Fruit fly (Drosophila melanogaster) whole organism, prepupa: Measurements from ENCODE around the gene dpr19.
A peak's percentile ranks its signal among the peaks of the same experiment; 100 is the strongest.

Source experiments
- CG10631 ChIP-seq: fragments of 200-800 bp; sonication (Bioruptor generic); optimal IDR thresholded peaks from 2 replicates; lab custom pipeline; 2016; ENCODE audit warnings: missing biosample characterization, missing genetic modification characterization
- CG10669 ChIP-seq: fragments of 200-800 bp; sonication (Bioruptor generic); optimal IDR thresholded peaks from 3 replicates; lab custom pipeline; 2018; ENCODE audit warnings: missing biosample characterization, mild to moderate bottlenecking, missing genetic modification characterization, moderate library complexity
- CG11902 ChIP-seq: fragments of 200-800 bp; sonication (Bioruptor generic); optimal IDR thresholded peaks from 3 replicates; lab custom pipeline; 2016; ENCODE audit warnings: missing biosample characterization, missing genetic modification characterization
- CG16779 ChIP-seq: fragments of 200-800 bp; sonication (Bioruptor generic); optimal IDR thresholded peaks from 3 replicates; lab custom pipeline; 2017; ENCODE audit warnings: missing biosample characterization, mild to moderate bottlenecking, missing genetic modification characterization
- CG32006 ChIP-seq: fragments of 200-800 bp; sonication (Bioruptor generic); optimal IDR thresholded peaks from 3 replicates; lab custom pipeline; 2017; ENCODE audit warnings: missing biosample characterization, mild to moderate bottlenecking, missing genetic modification characterization
- CG34406 ChIP-seq: fragments of 200-800 bp; sonication (Bioruptor generic); optimal IDR thresholded peaks from 3 replicates; lab custom pipeline; 2016; ENCODE audit warnings: missing biosample characterization, missing genetic modification characterization
- CG6163 ChIP-seq: fragments of 200-800 bp; sonication (Bioruptor generic); IDR thresholded peaks from 3 replicates; pipeline ENCODE4 v1.3.6; 2022; ENCODE audit warnings: missing biosample characterization, missing genetic modification characterization
- CG6792 ChIP-seq: fragments of 200-800 bp; sonication (Bioruptor generic); optimal IDR thresholded peaks from 3 replicates; lab custom pipeline; 2016; ENCODE audit warnings: missing biosample characterization, missing genetic modification characterization
- CG6808 ChIP-seq: fragments of 200-800 bp; sonication (Bioruptor generic); optimal IDR thresholded peaks from 3 replicates; lab custom pipeline; 2017; ENCODE audit warnings: missing biosample characterization, missing genetic modification characterization, mild to moderate bottlenecking, moderate library complexity, missing genetic modification reagents
- CG7368 ChIP-seq: fragments of 200-800 bp; sonication (Bioruptor generic); optimal IDR thresholded peaks from 3 replicates; lab custom pipeline; 2016; ENCODE audit warnings: missing biosample characterization, missing genetic modification characterization
- CG8119 ChIP-seq: fragments of 200-800 bp; sonication (Bioruptor generic); IDR thresholded peaks from 3 replicates; pipeline ENCODE4 v1.3.6; 2022; ENCODE audit warnings: missing biosample characterization, missing genetic modification characterization
- CG8632 ChIP-seq: fragments of 200-800 bp; sonication (Bioruptor generic); optimal IDR thresholded peaks from 3 replicates; lab custom pipeline; 2016; ENCODE audit warnings: missing biosample characterization, missing genetic modification characterization
- CG9139 ChIP-seq: fragments of 200-800 bp; sonication (Bioruptor generic); optimal IDR thresholded peaks from 3 replicates; lab custom pipeline; 2017; ENCODE audit warnings: missing biosample characterization, mild to moderate bottlenecking, missing genetic modification characterization
- Eip78C ChIP-seq: fragments of 200-800 bp; sonication (Bioruptor generic); peaks from one replicate; lab custom pipeline; 2016; ENCODE audit warnings: missing biosample characterization, missing genetic modification characterization
- Eip93F ChIP-seq: fragments of 200-800 bp; sonication (Bioruptor generic); optimal IDR thresholded peaks from 2 replicates; lab custom pipeline; 2016; ENCODE audit warnings: missing biosample characterization, mild to moderate bottlenecking, missing genetic modification characterization
- Ets96B ChIP-seq: fragments of 200-800 bp; optimal IDR thresholded peaks from 2 replicates; lab custom pipeline; 2019; ENCODE audit warnings: missing biosample characterization, mild to moderate bottlenecking, missing genetic modification characterization, moderate library complexity
- Gug ChIP-seq: fragments of 200-800 bp; sonication (Bioruptor generic); IDR thresholded peaks from 2 replicates; pipeline ENCODE4 v1.3.6; 2022; ENCODE audit warnings: missing biosample characterization, missing genetic modification characterization
- Hr39 ChIP-seq: fragments of 200-800 bp; sonication (Bioruptor generic); optimal IDR thresholded peaks from 2 replicates; lab custom pipeline; 2016; ENCODE audit warnings: missing biosample characterization, missing genetic modification characterization
- Hr4 ChIP-seq: fragments of 200-800 bp; sonication (Bioruptor generic); optimal IDR thresholded peaks from 3 replicates; lab custom pipeline; 2016; ENCODE audit warnings: missing biosample characterization, missing genetic modification characterization
- Lpt ChIP-seq: fragments of 200-800 bp; sonication (Bioruptor generic); optimal IDR thresholded peaks from 3 replicates; lab custom pipeline; 2016; ENCODE audit warnings: missing biosample characterization, missing genetic modification characterization
- Sox102F ChIP-seq: fragments of 200-800 bp; sonication (Bioruptor generic); optimal IDR thresholded peaks from 2 replicates; lab custom pipeline; 2016; ENCODE audit warnings: missing biosample characterization, mild to moderate bottlenecking, missing genetic modification characterization
- acj6 ChIP-seq: fragments of 200-800 bp; sonication (Bioruptor generic); optimal IDR thresholded peaks from 3 replicates; lab custom pipeline; 2016; ENCODE audit warnings: missing biosample characterization, missing genetic modification characterization
- cyc ChIP-seq: fragments of 200-800 bp; sonication (Bioruptor generic); optimal IDR thresholded peaks from 3 replicates; lab custom pipeline; 2016; ENCODE audit warnings: missing biosample characterization, missing genetic modification characterization
- dsx ChIP-seq: fragments of 200-800 bp; optimal IDR thresholded peaks from 3 replicates; lab custom pipeline; 2019; ENCODE audit warnings: missing biosample characterization, mild to moderate bottlenecking, missing genetic modification characterization, moderate library complexity; ENCODE audit not compliant: poor library complexity, severe bottlenecking
- eg ChIP-seq: fragments of 200-800 bp; sonication (Bioruptor generic); IDR thresholded peaks from 3 replicates; pipeline ENCODE4 v1.3.6; 2022; ENCODE audit warnings: missing biosample characterization, missing genetic modification characterization
- esn ChIP-seq: fragments of 200-800 bp; sonication (Bioruptor generic); optimal IDR thresholded peaks from 2 replicates; lab custom pipeline; 2016; ENCODE audit warnings: missing biosample characterization, mild to moderate bottlenecking, missing genetic modification characterization, moderate library complexity
- fd59A ChIP-seq: fragments of 200-800 bp; sonication (Bioruptor generic); optimal IDR thresholded peaks from 2 replicates; lab custom pipeline; 2017; ENCODE audit warnings: missing biosample characterization, mild to moderate bottlenecking, missing genetic modification characterization, missing genetic modification reagents
- fkh ChIP-seq: fragments of 200-800 bp; sonication (Bioruptor generic); optimal IDR thresholded peaks from 3 replicates; lab custom pipeline; 2017; ENCODE audit warnings: missing biosample characterization, mild to moderate bottlenecking, missing genetic modification characterization, moderate library complexity
- lz ChIP-seq: fragments of 200-800 bp; sonication (Bioruptor generic); optimal IDR thresholded peaks from 3 replicates; lab custom pipeline; 2016; ENCODE audit warnings: missing biosample characterization, missing genetic modification characterization
- spab ChIP-seq: fragments of 200-800 bp; sonication (Bioruptor generic); optimal IDR thresholded peaks from 2 replicates; lab custom pipeline; 2017; ENCODE audit warnings: missing biosample characterization, mild to moderate bottlenecking, missing genetic modification characterization, missing genetic modification reagents
- ss ChIP-seq, 2 experiments: fragments of 200-800 bp; sonication (Bioruptor generic); optimal IDR thresholded peaks; 2 replicates in 1 of 2; 3 replicates in 1 of 2; lab custom pipeline; 2017 to 2018; ENCODE audit warnings: mild to moderate bottlenecking in 2 of 2, missing biosample characterization in 2 of 2, missing genetic modification characterization in 2 of 2, moderate library complexity in 1 of 2
- topi ChIP-seq: fragments of 200-800 bp; sonication (Bioruptor generic); optimal IDR thresholded peaks from 3 replicates; lab custom pipeline; 2016; ENCODE audit warnings: missing biosample characterization, missing genetic modification characterization
- vri ChIP-seq: fragments of 200-800 bp; sonication (Bioruptor generic); optimal IDR thresholded peaks from 3 replicates; lab custom pipeline; 2016; ENCODE audit warnings: missing biosample characterization, mild to moderate bottlenecking, missing genetic modification characterization

The dpr19 gene

DNA sequence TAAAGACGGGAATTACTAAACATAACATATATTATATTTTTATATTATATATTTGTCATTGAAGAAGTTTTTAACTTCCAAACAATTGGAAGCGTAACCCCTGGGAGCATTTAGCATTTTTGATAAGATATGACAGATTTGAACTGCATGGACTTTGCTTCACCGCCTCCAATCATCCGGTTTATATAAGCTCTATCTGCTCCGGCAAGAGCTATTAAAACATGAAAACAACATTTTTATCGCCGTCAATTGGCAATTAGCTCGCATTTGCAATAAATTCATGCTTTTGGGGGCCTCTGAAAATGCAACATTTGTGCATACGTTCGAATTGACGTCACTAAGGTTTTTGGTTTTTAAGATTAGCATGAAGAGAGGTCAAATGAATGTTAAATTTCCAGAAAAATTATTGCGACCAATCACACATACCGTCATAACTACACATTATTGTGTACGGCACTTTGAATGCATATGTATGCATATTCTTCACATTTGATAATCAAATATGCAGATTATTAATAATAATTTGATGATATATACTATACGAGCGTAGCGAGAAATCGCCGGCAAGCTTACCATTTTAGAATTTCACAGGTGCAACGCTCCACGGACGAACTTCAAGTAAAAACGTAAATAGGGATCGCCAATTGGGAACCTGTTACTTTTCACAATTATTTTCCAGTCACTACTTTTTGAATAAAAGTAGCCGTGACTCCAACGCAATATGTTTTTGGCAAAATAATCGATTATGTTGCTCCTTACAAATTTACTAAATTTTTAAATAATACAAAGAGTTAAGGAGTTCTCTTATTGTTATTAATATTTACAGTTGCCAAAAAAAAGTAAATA lies 19.9 kb downstream of the dpr19 start, which contains the start of gene Mdh1:
Mdh1 (minus strand) TSS at position 691 of the 846 bp plus-strand sequence.
- TF ChIP-seq vri (GFP tag; lab: Kevin White, UChicago) (peak; percentile 55), Hr39 (GFP tag; lab: Kevin White, UChicago) (no peak), Lpt (no peak), ss (GFP tag; optimal IDR thresholded peaks at IDR 0.05; lab: Kevin White, UChicago) (peak; percentile 11 to 40), lz (GFP tag; lab: Kevin White, UChicago) (no peak), CG6808 (GFP tag; lab: Kevin White, UChicago) (peak; percentile 4), Eip78C (GFP tag; lab: Kevin White, UChicago) (peak; percentile 64), Eip93F (GFP tag; lab: Kevin White, UChicago) (peak; percentile 18)
- TF ChIP-seq, all 60 proteins: peak for 5

DNA sequence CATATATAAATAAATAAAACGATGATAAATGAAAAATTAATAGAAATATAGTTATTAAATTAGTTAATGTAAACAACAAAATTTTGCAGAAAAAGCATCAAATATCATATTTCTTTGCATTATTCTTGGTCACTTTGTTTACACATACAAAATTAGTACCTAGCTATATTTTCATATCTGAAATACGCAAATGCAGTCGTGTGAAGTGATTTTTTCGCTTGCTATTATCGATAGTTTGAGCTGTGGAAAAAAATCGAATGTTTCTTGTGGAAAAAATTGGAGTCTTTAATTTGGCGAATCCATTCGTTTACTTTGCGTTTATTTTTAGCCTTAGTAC lies 20.5 kb downstream of the dpr19 start, which contains the start of gene Cnot4:
Cnot4 (plus strand) TSS at position 229 of the 337 bp plus-strand sequence.
- TF ChIP-seq eg: no peak
- no peak for TF ChIP-seq Lpt
- TF ChIP-seq CG7368 (GFP tag; lab: Kevin White, UChicago): no peak
- no peak for TF ChIP-seq cyc
- no peak for TF ChIP-seq CG16779 (tag; lab: Kevin White, UChicago)
- no peak for TF ChIP-seq topi (GFP tag; lab: Kevin White, UChicago)
- TF ChIP-seq, all 60 proteins: peak for 0

DNA sequence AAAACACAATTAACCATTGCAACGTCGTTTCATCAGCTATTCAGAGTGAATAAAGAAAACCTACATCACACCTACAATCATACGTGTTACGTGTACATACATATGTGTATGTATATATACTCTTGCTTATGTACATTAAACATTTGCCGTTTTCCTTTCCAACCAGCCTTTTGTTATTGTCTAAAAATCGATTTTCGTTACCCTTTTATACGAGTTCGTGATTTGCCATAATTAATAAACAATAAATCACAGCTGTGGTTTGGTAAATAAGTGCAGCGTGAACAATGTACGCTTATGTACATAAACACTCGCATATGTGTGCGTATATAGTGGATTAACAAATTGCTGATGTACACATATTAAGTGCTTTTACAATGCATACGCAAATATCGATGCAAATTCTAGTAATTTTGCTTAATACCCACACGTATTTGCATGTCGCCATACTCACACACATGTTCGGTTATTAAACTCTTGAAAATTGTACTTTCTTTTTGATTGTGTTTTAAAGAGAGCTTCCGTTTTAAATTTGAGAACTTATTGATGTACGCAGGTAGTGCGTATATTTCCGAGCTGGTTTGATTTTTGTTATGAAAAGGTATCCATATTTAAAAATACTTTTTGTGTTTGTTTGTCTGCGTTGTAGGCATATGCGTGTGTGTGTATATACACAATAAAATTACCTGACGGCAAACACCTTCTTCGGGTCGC lies 21.1 kb downstream of the dpr19 start:
- TF ChIP-seq fkh: peak; percentile 83
- TF ChIP-seq topi (GFP tag; lab: Kevin White, UChicago): peak; percentile 28
- no peak for TF ChIP-seq Ets96B (tag; lab: Kevin White, UChicago)
- TF ChIP-seq fd59A (GFP tag; lab: Kevin White, UChicago): no peak
- no peak for TF ChIP-seq Eip93F (GFP tag; lab: Kevin White, UChicago)
- TF ChIP-seq CG6808 (GFP tag; lab: Kevin White, UChicago): no peak
- peak in 1 of 2 experiments; percentile 72 for TF ChIP-seq ss (GFP tag; optimal IDR thresholded peaks at IDR 0.05; lab: Kevin White, UChicago)
- no peak for TF ChIP-seq CG6792 (GFP tag; lab: Kevin White, UChicago)
- no peak for TF ChIP-seq CG10669 (GFP tag; lab: Kevin White, UChicago)
- no peak for TF ChIP-seq CG9139 (GFP tag; lab: Kevin White, UChicago)
- TF ChIP-seq esn (GFP tag; lab: Kevin White, UChicago): peak; percentile 14
- peak; percentile 46 for TF ChIP-seq Eip78C (GFP tag; lab: Kevin White, UChicago)
- TF ChIP-seq dsx (GFP tag; lab: Kevin White, UChicago): no peak
- no peak for TF ChIP-seq Gug (GFP tag; lab: Robert Waterston, UW)
- TF ChIP-seq CG8632 (GFP tag; lab: Kevin White, UChicago): no peak
- peak; percentile 50 for TF ChIP-seq vri (GFP tag; lab: Kevin White, UChicago)

DNA sequence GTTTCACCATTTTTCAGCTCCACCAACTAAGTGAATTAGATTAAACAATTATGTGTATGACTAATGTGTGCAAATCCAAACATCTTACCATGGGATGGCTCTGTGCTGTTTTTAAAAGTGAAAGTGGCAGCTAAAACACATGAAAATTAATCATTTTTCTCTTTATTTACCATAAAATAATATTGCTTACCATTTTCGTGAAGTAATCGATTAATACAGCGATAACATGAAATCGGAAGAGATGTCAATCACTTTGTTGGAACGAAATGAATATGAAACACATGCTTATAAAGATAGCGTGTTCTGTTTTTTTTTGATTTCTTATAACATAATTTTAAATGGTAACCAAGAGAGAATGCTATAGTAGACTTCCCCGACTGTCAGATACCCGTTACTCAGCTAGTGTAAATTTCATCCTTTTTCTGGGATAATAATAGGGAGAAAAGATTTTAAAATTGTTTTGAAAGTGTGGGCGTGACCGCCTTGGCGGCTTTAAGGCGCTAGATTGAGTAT lies 27.9 kb downstream of the dpr19 start:
- TF ChIP-seq fkh: peak; percentile 9
- peak; percentile 78 for TF ChIP-seq CG10669 (GFP tag; lab: Kevin White, UChicago)
- no peak for TF ChIP-seq Sox102F (GFP tag; lab: Kevin White, UChicago)
- no peak for TF ChIP-seq CG11902 (GFP tag; lab: Kevin White, UChicago)
- TF ChIP-seq Eip78C (GFP tag; lab: Kevin White, UChicago): peak; percentile 50
- TF ChIP-seq, all 60 proteins: peak for 3

DNA sequence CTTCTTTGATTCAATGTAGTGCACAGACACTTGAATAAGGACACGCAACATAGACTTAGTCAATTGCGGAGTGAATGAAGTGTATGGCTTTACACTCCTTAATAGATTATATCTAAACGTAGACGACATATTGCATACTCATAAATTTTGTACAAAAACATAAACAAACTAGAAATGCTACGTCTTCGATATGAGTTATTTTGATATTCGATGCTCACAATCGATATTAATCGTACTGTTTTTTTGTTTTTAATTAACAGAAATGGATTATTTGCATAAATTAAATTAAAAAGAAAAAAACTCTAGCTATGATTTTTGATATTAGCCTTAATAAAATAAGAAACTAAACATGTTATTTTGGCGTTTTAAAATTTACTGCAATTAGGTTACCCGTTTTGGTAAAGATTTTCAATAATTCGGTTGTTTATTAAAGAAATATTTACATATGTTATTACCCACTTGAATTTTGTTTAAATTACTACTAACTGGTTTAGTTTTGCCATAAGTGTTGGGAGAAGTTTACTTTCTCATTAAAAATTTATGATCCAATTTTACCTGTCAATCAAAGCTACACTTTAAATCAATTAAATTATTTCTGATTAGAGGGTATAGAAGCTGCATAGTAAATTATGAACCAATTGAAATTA lies 29.2 kb downstream of the dpr19 start, which contains the start of the genes CG17768, LSm-4 and Ir31a:
CG17768 (minus strand) TSS at position 196 of the 647 bp plus-strand sequence.
LSm-4 (minus strand) TSS at position 196 of the 647 bp plus-strand sequence.
Ir31a (plus strand) TSS at position 558 of the 647 bp plus-strand sequence.
- TF ChIP-seq Hr4 (GFP tag; lab: Kevin White, UChicago): no peak
- no peak for TF ChIP-seq CG32006 (GFP tag; lab: Kevin White, UChicago)
- TF ChIP-seq CG10631: no peak
- TF ChIP-seq Eip78C (GFP tag; lab: Kevin White, UChicago): peak; percentile 23
- no peak for TF ChIP-seq CG8119 (GFP tag; lab: Robert Waterston, UW)
- peak; percentile 33 for TF ChIP-seq fkh
- no peak for TF ChIP-seq acj6 (GFP tag; lab: Kevin White, UChicago)
- TF ChIP-seq CG34406 (GFP tag; lab: Kevin White, UChicago): no peak
- no peak for TF ChIP-seq spab (GFP tag; lab: Kevin White, UChicago)
- TF ChIP-seq CG6163 (GFP tag; lab: Robert Waterston, UW): no peak
- TF ChIP-seq, all 60 proteins: peak for 2
